Fruit fly (Drosophila melanogaster): ENCODE measurements around the gene meigo.
A peak's percentile ranks its signal among the peaks of the same experiment; 100 is the strongest.

The meigo gene

DNA sequence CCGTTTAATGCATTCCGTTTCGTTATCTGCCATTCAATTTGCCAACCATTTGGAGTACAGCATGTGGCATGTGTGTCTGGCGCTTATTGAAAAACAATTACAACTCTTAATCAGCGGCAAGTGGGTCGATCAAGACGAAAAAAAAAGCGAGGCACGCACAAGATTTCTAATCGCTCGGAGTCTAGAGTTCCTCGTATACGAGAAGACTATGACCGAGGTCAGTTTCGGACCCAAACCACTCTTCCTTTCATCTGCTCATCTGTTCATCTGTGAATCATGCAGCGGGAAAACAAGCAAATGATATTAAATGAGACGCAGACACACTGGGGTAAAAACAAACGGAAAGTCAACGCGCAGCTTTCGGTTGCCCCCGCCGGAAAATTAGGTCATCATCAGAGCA is 46.6 kb upstream of the meigo start:
- TF ChIP-seq CG6808 (GFP tag; optimal IDR thresholded peaks at IDR 0.05) (no peak), svp (GFP tag) (peak; percentile 62), CG34406 (GFP tag; optimal IDR thresholded peaks at IDR 0.05) (no peak), fd85E (GFP tag; optimal IDR thresholded peaks at IDR 0.05) (no peak)

DNA sequence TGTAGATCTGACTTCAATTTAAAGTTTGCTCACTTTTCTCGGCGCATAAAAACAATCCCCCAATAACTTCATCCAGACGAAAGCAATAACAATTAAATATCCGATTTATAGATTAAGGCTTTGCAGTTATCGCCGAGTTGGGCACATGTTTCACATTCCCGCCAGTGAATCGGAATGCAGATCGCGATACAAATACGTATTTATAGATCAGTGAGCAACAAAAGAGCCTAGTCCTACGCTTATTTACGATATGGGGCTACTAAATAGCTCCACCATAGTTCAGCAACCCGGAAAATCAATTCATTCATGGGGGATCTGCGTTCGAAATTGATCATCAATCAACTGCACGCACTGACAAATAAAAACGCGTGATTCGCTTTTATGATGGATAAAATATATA is 46.0 kb upstream of the meigo start:
- TF ChIP-seq CG6163 (GFP tag; IDR thresholded peaks at IDR 0.05) (no peak), CG3919 (GFP tag; optimal IDR thresholded peaks at IDR 0.05) (no peak), dsx (GFP tag; optimal IDR thresholded peaks at IDR 0.05; ENCODE audit: poor library complexity, severe bottlenecking) (no peak), Hr38 (GFP tag; optimal IDR thresholded peaks at IDR 0.05) (no peak), CG3032 (tag; optimal IDR thresholded peaks at IDR 0.05) (no peak), Blimp-1 (GFP tag; optimal IDR thresholded peaks at IDR 0.05) (no peak), fkh (GFP tag; optimal IDR thresholded peaks at IDR 0.05) (no peak), CG10669 (GFP tag; optimal IDR thresholded peaks at IDR 0.05) (no peak)

DNA sequence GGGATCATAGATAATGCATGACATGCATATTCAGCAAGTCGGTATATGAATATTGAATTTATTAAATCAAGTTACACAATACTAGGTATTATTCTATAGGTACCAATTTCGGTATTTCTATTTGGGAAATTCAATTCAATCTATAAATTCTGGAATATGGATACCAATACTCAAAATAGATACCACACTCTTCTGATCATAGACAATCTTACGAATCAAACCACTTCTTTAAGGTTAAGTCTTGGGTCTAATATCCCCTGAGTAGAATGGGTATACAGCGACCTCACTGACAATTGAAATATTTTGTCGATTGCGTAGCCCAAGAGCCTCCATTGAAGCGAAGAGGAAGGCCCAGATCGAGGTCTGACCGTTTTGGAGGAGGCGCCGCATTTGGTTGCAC is 45.2 kb upstream of the meigo start:
- TF ChIP-seq Sox14 (GFP tag; optimal IDR thresholded peaks at IDR 0.05) (no peak), CG4318 (GFP tag; optimal IDR thresholded peaks at IDR 0.05) (no peak), Gug (GFP tag; IDR thresholded peaks at IDR 0.05) (no peak), achi (GFP tag; optimal IDR thresholded peaks at IDR 0.05) (no peak), CG7368 (GFP tag; optimal IDR thresholded peaks at IDR 0.05) (no peak), Hr39 (GFP tag; optimal IDR thresholded peaks at IDR 0.05) (peak; percentile 9), CG15336 (GFP tag; IDR thresholded peaks at IDR 0.05) (0 out of 2 replicates have a peak, but pooled peaks have one; percentile 32), Hr4 (GFP tag; optimal IDR thresholded peaks at IDR 0.05) (peak; percentile 32), OdsH (GFP tag; optimal IDR thresholded peaks at IDR 0.05) (no peak), CG10631 (GFP tag; optimal IDR thresholded peaks at IDR 0.05) (no peak), Eip93F (GFP tag; optimal IDR thresholded peaks at IDR 0.05) (no peak), CG32006 (GFP tag; optimal IDR thresholded peaks at IDR 0.05) (peak; percentile 44), Eip78C (GFP tag) (no peak), CG8119 (GFP tag; IDR thresholded peaks at IDR 0.05) (peak; percentile 24; the same call in 1 of the 3 replicates), Eip75B (GFP tag; optimal IDR thresholded peaks at IDR 0.05) (peak; percentile 10), CG3032 (tag; optimal IDR thresholded peaks at IDR 0.05) (no peak)

DNA sequence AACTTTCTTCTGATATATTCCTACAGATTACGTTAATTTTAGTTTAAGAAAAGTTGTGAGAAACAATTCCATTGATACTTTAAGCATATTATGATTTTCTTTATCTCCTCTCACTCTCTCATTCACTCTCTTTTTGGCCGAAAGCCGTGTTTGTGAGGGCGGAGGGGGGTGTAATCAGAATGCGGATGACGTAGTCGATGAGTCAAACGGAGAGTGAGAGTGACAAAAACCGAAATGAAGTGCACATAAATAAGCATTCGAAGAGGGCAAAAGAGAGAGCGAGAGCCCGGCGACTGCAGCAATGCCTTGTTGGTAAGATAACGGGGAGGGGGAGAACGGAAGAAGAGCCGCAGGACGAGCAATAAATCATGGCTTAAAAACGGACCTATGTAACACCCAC is 43.8 kb upstream of the meigo start:
- no peak for TF ChIP-seq CG31627 (GFP tag; optimal IDR thresholded peaks at IDR 0.05)
- TF ChIP-seq Blimp-1 (GFP tag; optimal IDR thresholded peaks at IDR 0.05), result peak; percentile 92

DNA sequence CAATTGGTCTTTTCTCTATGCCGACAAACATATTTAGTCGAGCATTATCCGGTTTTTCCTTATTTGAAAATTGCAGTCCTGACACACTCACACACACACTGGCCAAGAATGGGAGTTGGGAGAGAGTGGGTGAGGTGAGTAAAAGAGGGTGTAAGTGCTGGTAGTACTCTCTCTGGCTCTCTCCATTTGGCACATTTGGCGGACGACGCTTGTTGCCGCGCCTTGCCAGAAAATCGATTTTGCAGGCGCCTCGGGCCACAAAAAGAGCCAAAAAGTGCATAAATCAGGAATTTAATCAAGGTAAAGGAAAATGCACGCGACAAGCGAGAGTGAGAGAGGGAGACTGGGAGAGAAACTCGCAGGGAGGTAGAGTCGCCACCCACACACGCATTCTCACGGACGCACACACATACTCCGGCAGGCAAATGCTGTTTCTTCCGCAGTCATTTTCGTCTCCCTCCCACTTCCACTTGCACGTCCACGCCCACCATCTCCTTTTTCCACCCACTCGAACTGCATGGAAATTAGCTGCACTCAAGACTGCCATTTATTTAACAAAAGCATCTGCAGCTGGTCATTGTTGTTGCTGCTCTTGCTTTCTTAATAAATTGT is 41.4 kb upstream of the meigo start:
- peak in 1 of 2 experiments; percentile 28 for TF ChIP-seq ss (GFP tag; optimal IDR thresholded peaks at IDR 0.05)
- peak; percentile 2 for TF ChIP-seq Eip78C (GFP tag)
- TF ChIP-seq Blimp-1 (GFP tag; optimal IDR thresholded peaks at IDR 0.05), result peak; percentile 28
- peak; percentile 29 for TF ChIP-seq CG6854 (GFP tag; optimal IDR thresholded peaks at IDR 0.05)
- TF ChIP-seq dsx (GFP tag; optimal IDR thresholded peaks at IDR 0.05; ENCODE audit: poor library complexity, severe bottlenecking), result no peak
- TF ChIP-seq CG15336 (GFP tag; IDR thresholded peaks at IDR 0.05), result peak; percentile 39; the same call in 1 of the 2 replicates

DNA sequence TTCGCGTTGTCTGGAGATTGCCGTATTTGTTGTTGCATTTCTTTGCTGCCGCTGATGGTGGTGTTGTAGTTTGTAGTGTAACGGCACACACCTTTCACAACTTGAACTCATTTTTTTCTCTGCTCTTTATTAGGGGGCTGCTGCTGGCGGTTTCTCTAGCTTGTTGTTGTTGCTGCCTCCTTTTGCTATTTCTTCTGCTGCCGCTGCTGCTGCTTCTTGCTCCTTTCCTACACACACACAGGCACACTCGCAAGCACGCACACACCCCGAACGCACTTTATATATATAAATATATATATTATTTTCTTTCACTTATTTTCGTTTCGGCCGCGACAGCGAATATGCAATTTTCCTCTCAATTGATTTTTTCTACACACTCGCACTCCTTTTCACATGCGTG is 40.9 kb upstream of the meigo start:
- TF ChIP-seq CG16779 (tag; optimal IDR thresholded peaks at IDR 0.05) (no peak), fkh (GFP tag; optimal IDR thresholded peaks at IDR 0.05) (no peak), Gug (GFP tag; IDR thresholded peaks at IDR 0.05) (no peak), topi (GFP tag; optimal IDR thresholded peaks at IDR 0.05) (no peak), CG11294 (GFP tag; IDR thresholded peaks at IDR 0.05) (no peak), CG31627 (GFP tag; optimal IDR thresholded peaks at IDR 0.05) (no peak), CG3032 (tag; optimal IDR thresholded peaks at IDR 0.05) (no peak)

Measured in whole organism, prepupa.